Fruit fly (Drosophila melanogaster): ENCODE measurements around the gene Rox8.

Gene Rox8

DNA sequence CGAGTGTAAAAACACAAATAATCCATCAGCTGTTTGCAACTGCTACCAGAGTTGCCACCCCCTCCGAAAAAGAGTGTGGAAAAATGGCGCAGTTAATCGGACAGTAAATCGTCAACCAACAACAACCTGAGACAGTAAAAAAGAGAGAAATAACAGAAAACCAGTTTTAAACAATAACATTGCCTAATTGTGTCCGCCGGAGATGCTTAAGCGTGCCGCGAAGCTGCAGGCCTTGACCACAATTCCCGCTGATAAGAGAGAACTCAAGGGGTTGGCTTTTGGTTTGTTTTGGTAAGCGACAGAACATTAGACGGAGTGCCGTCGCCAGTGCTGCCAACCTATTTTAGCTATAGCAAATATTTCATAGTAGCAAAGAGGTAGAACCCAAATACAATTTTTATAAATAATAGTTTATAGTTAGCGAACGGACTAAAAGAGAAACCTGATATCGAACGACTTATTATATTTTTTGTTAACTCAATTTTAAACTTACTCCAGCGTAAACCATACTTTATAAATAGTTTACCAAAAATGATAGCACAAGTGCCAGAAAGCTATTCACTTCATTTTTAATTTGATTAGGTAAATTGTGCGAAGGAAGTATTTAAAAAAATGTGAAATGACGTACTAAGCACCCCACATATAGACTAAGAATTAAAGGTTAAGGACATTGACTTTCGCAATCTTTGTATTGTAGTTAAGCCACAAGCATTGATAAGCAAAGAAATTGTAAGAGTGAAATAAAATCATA is 2.8 kb upstream of the Rox8 start, which contains the start of the genes Atg6 and Pisd (continued):
- TF ChIP-seq bsh (GFP tag; optimal IDR thresholded peaks at IDR 0.05) (no peak), nmo (GFP tag; optimal IDR thresholded peaks at IDR 0.05) (peak; percentile 12), slou (GFP tag; optimal IDR thresholded peaks at IDR 0.05) (no peak), CG9932 (GFP tag; IDR thresholded peaks at IDR 0.05) (peak; percentile 68), Fer1 (GFP tag; optimal IDR thresholded peaks at IDR 0.05) (peak; percentile 67), CG11504 (tag; optimal IDR thresholded peaks at IDR 0.05) (no peak), mirr (GFP tag; optimal IDR thresholded peaks at IDR 0.05) (peak; percentile 69), Xrp1 (GFP tag; IDR thresholded peaks at IDR 0.05) (peak; percentile 46; the same call in 1 of the 2 replicates), CG7987 (GFP tag; optimal IDR thresholded peaks at IDR 0.05) (peak; percentile 30), CG33557 (GFP tag; optimal IDR thresholded peaks at IDR 0.05) (peak; percentile 10), CG14441 (GFP tag; IDR thresholded peaks at IDR 0.05) (peak; percentile 28; the same call in 1 of the 2 replicates), caup (GFP tag; optimal IDR thresholded peaks at IDR 0.05; ENCODE audit: severe bottlenecking) (no peak), sens (GFP tag) (peak; percentile 78), CG3838 (GFP tag; optimal IDR thresholded peaks at IDR 0.05) (peak; percentile 28), CG3847 (GFP tag; IDR thresholded peaks at IDR 0.05) (peak; percentile 61), bcd (GFP tag; optimal IDR thresholded peaks at IDR 0.05) (peak; percentile 5), lab (GFP tag; optimal IDR thresholded peaks at IDR 0.05) (peak; percentile 65), ind (GFP tag; optimal IDR thresholded peaks at IDR 0.05) (peak; percentile 26), CG34422 (GFP tag; IDR thresholded peaks at IDR 0.05) (peak; percentile 69; the same call in 1 of the 3 replicates), CHES-1-like (GFP tag; optimal IDR thresholded peaks at IDR 0.05) (peak; percentile 21), Dbx (GFP tag; IDR thresholded peaks at IDR 0.05) (0 out of 3 replicates have a peak, but pooled peaks have one; percentile 14), CG3995 (GFP tag; optimal IDR thresholded peaks at IDR 0.05) (no peak), slbo (GFP tag; IDR thresholded peaks at IDR 0.05) (peak; percentile 59; the same call in 1 of the 2 replicates), en (GFP tag; optimal IDR thresholded peaks at IDR 0.05) (no peak), CG18011 (GFP tag; optimal IDR thresholded peaks at IDR 0.05) (peak; percentile 27), CG12391 (tag; optimal IDR thresholded peaks at IDR 0.05) (no peak), CG11723 (GFP tag; optimal IDR thresholded peaks at IDR 0.05) (no peak), CG13424 (tag; optimal IDR thresholded peaks at IDR 0.05) (peak; percentile 28), CG34224 (GFP tag; IDR thresholded peaks at IDR 0.05; ENCODE audit: partially characterized antibody) (peak; percentile 50; the same call in 2 of the 3 replicates), otp (GFP tag; IDR thresholded peaks at IDR 0.05) (peak; percentile 52; the same call in 1 of the 3 replicates), Dp (GFP tag; optimal IDR thresholded peaks at IDR 0.05) (peak; percentile 18), CG13624 (GFP tag; optimal IDR thresholded peaks at IDR 0.05) (peak; percentile 96), ems (GFP tag; optimal IDR thresholded peaks at IDR 0.05) (no peak), Oaz (GFP tag; IDR thresholded peaks at IDR 0.05) (no peak), CG10366 (GFP tag; IDR thresholded peaks at IDR 0.05) (peak; percentile 13; the same call in 1 of the 2 replicates), dm (GFP tag; optimal IDR thresholded peaks at IDR 0.05) (peak; percentile 10), exex (tag; optimal IDR thresholded peaks at IDR 0.05) (peak; percentile 55), CG4820 (GFP tag; optimal IDR thresholded peaks at IDR 0.05) (no peak), Sin3A (optimal IDR thresholded peaks at IDR 0.05) (peak; percentile 75), CG9609 (GFP tag; optimal IDR thresholded peaks at IDR 0.05) (peak; percentile 11), chif (GFP tag; optimal IDR thresholded peaks at IDR 0.05) (no peak), nerfin-2 (GFP tag; IDR thresholded peaks at IDR 0.05; ENCODE audit: partially characterized antibody) (no peak)

Measured in whole organism, embryonic.